Worm (Caenorhabditis elegans) whole organism, L1 larva: Measurements from ENCODE around the gene EGAP1.1.

Experiments used
- C04F5.9 ChIP-seq: sonication (generic microtip); optimal IDR thresholded peaks from 2 replicates; lab custom pipeline; 2016; ENCODE audit warnings: missing genetic modification characterization, missing compliant biosample characterization
- C16A3.4 ChIP-seq: fragments of 150-350 bp; optimal IDR thresholded peaks from 2 replicates; lab custom pipeline; 2014; ENCODE audit warnings: missing biosample characterization, missing genetic modification characterization
- C34B4.2 ChIP-seq: sonication (generic microtip); optimal IDR thresholded peaks from 2 replicates; lab custom pipeline; 2017; ENCODE audit warnings: mild to moderate bottlenecking, missing genetic modification characterization, missing compliant biosample characterization
- F16B12.6 ChIP-seq: fragments of 150-350 bp; optimal IDR thresholded peaks from 2 replicates; lab custom pipeline; 2014; ENCODE audit warnings: missing biosample characterization, missing genetic modification characterization
- Y116A8C.19 ChIP-seq: sonication (generic microtip); optimal IDR thresholded peaks from 2 replicates; lab custom pipeline; 2016; ENCODE audit warnings: missing compliant biosample characterization, missing genetic modification characterization, borderline replicate concordance
- alr-1 ChIP-seq: fragments of 200-800 bp; sonication (Bioruptor generic); optimal IDR thresholded peaks from 2 replicates; lab custom pipeline; 2018; ENCODE audit warnings: borderline replicate concordance, mild to moderate bottlenecking, missing genetic modification characterization, missing compliant biosample characterization
- ama-1 ChIP-seq: fragments of 150-350 bp; optimal IDR thresholded peaks from 2 replicates; lab custom pipeline; 2014
- blmp-1 ChIP-seq: fragments of 150-350 bp; optimal IDR thresholded peaks from 2 replicates; lab custom pipeline; 2014; ENCODE audit warnings: missing biosample characterization, missing genetic modification characterization
- ceh-8 ChIP-seq: fragments of 200-800 bp; sonication (Bioruptor generic); optimal IDR thresholded peaks from 2 replicates; lab custom pipeline; 2018; ENCODE audit warnings: mild to moderate bottlenecking, missing genetic modification characterization, moderate library complexity, missing compliant biosample characterization
- ceh-82 ChIP-seq, 3 experiments: fragments of 150-350 bp in 1 of 3; sonication (generic microtip) in 2 of 3; optimal IDR thresholded peaks; 2 replicates each; lab custom pipeline; 2014 to 2017; ENCODE audit warnings: missing biosample characterization in 3 of 3, missing genetic modification characterization in 3 of 3
- ceh-88 ChIP-seq: fragments of 200-800 bp; sonication (Bioruptor generic); IDR thresholded peaks from 2 replicates; pipeline ENCODE4 v1.3.6; 2022; ENCODE audit warnings: missing genetic modification characterization, missing compliant biosample characterization
- dpl-1 ChIP-seq, 3 experiments: fragments of 150-350 bp in 2 of 3; sonication (generic microtip) in 1 of 3; optimal IDR thresholded peaks; 2 replicates each; lab custom pipeline; 2014 to 2017; ENCODE audit warnings: missing biosample characterization in 3 of 3, missing genetic modification characterization in 3 of 3, missing genetic modification reagents in 3 of 3
- dsc-1 ChIP-seq: sonication (generic microtip); optimal IDR thresholded peaks from 2 replicates; lab custom pipeline; 2016; ENCODE audit warnings: mild to moderate bottlenecking, missing genetic modification characterization, missing compliant biosample characterization
- efl-1 ChIP-seq, 4 experiments: fragments of 150-350 bp; optimal IDR thresholded peaks in 3 of 4; peaks in 1 of 4; 1 replicate in 1 of 4; 2 replicates in 3 of 4; lab custom pipeline; 2014; ENCODE audit warnings: missing biosample characterization in 2 of 4, missing genetic modification characterization in 2 of 4, missing genetic modification reagents in 2 of 4
- efl-3 ChIP-seq: fragments of 200-800 bp; sonication (Bioruptor generic); optimal IDR thresholded peaks from 2 replicates; lab custom pipeline; 2018; ENCODE audit warnings: mild to moderate bottlenecking, missing genetic modification characterization, missing compliant biosample characterization
- egl-13 ChIP-seq: sonication (generic microtip); optimal IDR thresholded peaks from 2 replicates; lab custom pipeline; 2016; ENCODE audit warnings: missing genotype, missing genetic modification reagents, missing genetic modification characterization, missing compliant biosample characterization
- fkh-4 ChIP-seq: sonication (generic microtip); optimal IDR thresholded peaks from 2 replicates; lab custom pipeline; 2016; ENCODE audit warnings: missing compliant biosample characterization, missing genetic modification characterization, borderline replicate concordance
- fos-1 ChIP-seq: fragments of 150-350 bp; optimal IDR thresholded peaks from 2 replicates; lab custom pipeline; 2014; ENCODE audit warnings: missing biosample characterization, missing genetic modification characterization
- hlh-4 ChIP-seq: sonication (generic microtip); optimal IDR thresholded peaks from 2 replicates; lab custom pipeline; 2016; ENCODE audit warnings: mild to moderate bottlenecking, missing genetic modification characterization, missing compliant biosample characterization
- hpl-2 ChIP-seq: fragments of 150-350 bp; optimal IDR thresholded peaks from 2 replicates; lab custom pipeline; 2014; ENCODE audit warnings: missing biosample characterization, missing genetic modification reagents, missing genetic modification characterization
- jun-1 ChIP-seq: fragments of 150-350 bp; optimal IDR thresholded peaks from 2 replicates; lab custom pipeline; 2014; ENCODE audit warnings: missing biosample characterization, missing genetic modification reagents, missing genetic modification characterization
- lin-14 ChIP-seq: fragments of 200-800 bp; sonication (Bioruptor generic); optimal IDR thresholded peaks from 2 replicates; lab custom pipeline; 2018; ENCODE audit warnings: mild to moderate bottlenecking, missing genetic modification characterization, moderate library complexity, missing compliant biosample characterization
- lin-15B ChIP-seq: fragments of 150-350 bp; sonication (generic microtip); optimal IDR thresholded peaks from 3 replicates; lab custom pipeline; 2014; ENCODE audit warnings: missing biosample characterization, missing genetic modification characterization
- lin-35 ChIP-seq, 2 experiments: fragments of 150-350 bp; optimal IDR thresholded peaks; 2 replicates each; lab custom pipeline; 2014; ENCODE audit warnings: missing biosample characterization in 2 of 2, missing genetic modification characterization in 2 of 2, missing genetic modification reagents in 2 of 2
- lir-3 ChIP-seq: sonication (generic microtip); optimal IDR thresholded peaks from 2 replicates; lab custom pipeline; 2016; ENCODE audit warnings: mild to moderate bottlenecking, missing genetic modification characterization, moderate library complexity, missing compliant biosample characterization; ENCODE audit not compliant: poor library complexity
- lsy-2 ChIP-seq, 2 experiments: fragments of 150-350 bp; optimal IDR thresholded peaks; 2 replicates each; lab custom pipeline; 2014; ENCODE audit warnings: missing biosample characterization in 2 of 2, missing genetic modification characterization in 2 of 2
- mef-2 ChIP-seq: fragments of 150-350 bp; optimal IDR thresholded peaks from 2 replicates; lab custom pipeline; 2014; ENCODE audit warnings: missing biosample characterization, missing genetic modification characterization
- nhr-11 ChIP-seq: fragments of 150-350 bp; optimal IDR thresholded peaks from 2 replicates; lab custom pipeline; 2014; ENCODE audit warnings: missing biosample characterization, missing genetic modification characterization
- nhr-12 ChIP-seq: sonication (generic microtip); optimal IDR thresholded peaks from 2 replicates; lab custom pipeline; 2017; ENCODE audit warnings: missing biosample characterization, missing genetic modification characterization
- nhr-47 ChIP-seq: sonication (generic microtip); optimal IDR thresholded peaks from 2 replicates; lab custom pipeline; 2016; ENCODE audit warnings: mild to moderate bottlenecking, missing genetic modification characterization, moderate library complexity, missing compliant biosample characterization
- nhr-71 ChIP-seq: sonication (generic microtip); optimal IDR thresholded peaks from 2 replicates; lab custom pipeline; 2016; ENCODE audit warnings: mild to moderate bottlenecking, missing genetic modification characterization, moderate library complexity, missing compliant biosample characterization
- nhr-76 ChIP-seq: sonication (generic microtip); optimal IDR thresholded peaks from 2 replicates; lab custom pipeline; 2017; ENCODE audit warnings: missing biosample characterization, missing genetic modification characterization
- nhr-77 ChIP-seq: fragments of 150-350 bp; optimal IDR thresholded peaks from 2 replicates; lab custom pipeline; 2014; ENCODE audit warnings: missing biosample characterization, missing genetic modification characterization
- nhr-85 ChIP-seq: sonication (generic microtip); peaks from one replicate; lab custom pipeline; 2016; ENCODE audit warnings: missing genetic modification characterization, inconsistent platforms, missing compliant biosample characterization
- pag-3 ChIP-seq: sonication (generic microtip); optimal IDR thresholded peaks from 2 replicates; lab custom pipeline; 2017; ENCODE audit warnings: missing genetic modification characterization, mild to moderate bottlenecking, missing compliant biosample characterization, antibody characterized with exemption, borderline replicate concordance; ENCODE audit not compliant: insufficient read depth
- rnt-1 ChIP-seq: sonication (generic microtip); optimal IDR thresholded peaks from 2 replicates; lab custom pipeline; 2016; ENCODE audit warnings: mild to moderate bottlenecking, missing genetic modification characterization, moderate library complexity, missing compliant biosample characterization
- skn-1 ChIP-seq: fragments of 150-350 bp; optimal IDR thresholded peaks from 2 replicates; lab custom pipeline; 2014; ENCODE audit warnings: missing biosample characterization, missing genetic modification characterization
- snu-23 ChIP-seq: sonication (generic microtip); optimal IDR thresholded peaks from 2 replicates; lab custom pipeline; 2016; ENCODE audit warnings: missing genetic modification characterization, missing compliant biosample characterization
- sox-4 ChIP-seq: sonication (generic microtip); optimal IDR thresholded peaks from 2 replicates; lab custom pipeline; 2016; ENCODE audit warnings: missing genetic modification characterization, missing compliant biosample characterization
- sup-37 ChIP-seq: fragments of 200-800 bp; sonication (Bioruptor generic); optimal IDR thresholded peaks from 2 replicates; lab custom pipeline; 2018; ENCODE audit warnings: mild to moderate bottlenecking, missing genetic modification characterization, missing compliant biosample characterization
- swsn-7 ChIP-seq: sonication (generic microtip); optimal IDR thresholded peaks from 2 replicates; lab custom pipeline; 2016; ENCODE audit warnings: missing genetic modification characterization, missing compliant biosample characterization
- tbx-2 ChIP-seq: sonication (generic microtip); optimal IDR thresholded peaks from 2 replicates; lab custom pipeline; 2016; ENCODE audit warnings: missing genetic modification characterization, missing compliant biosample characterization
- unc-130 ChIP-seq: fragments of 150-350 bp; optimal IDR thresholded peaks from 2 replicates; lab custom pipeline; 2017; ENCODE audit warnings: missing biosample characterization, missing genetic modification characterization, inconsistent platforms
- unc-30 ChIP-seq: sonication (generic microtip); optimal IDR thresholded peaks from 2 replicates; lab custom pipeline; 2017; ENCODE audit warnings: missing biosample characterization, missing genetic modification characterization
- unc-62 ChIP-seq: fragments of 150-350 bp; optimal IDR thresholded peaks from 2 replicates; lab custom pipeline; 2014; ENCODE audit warnings: missing biosample characterization, missing genetic modification reagents, missing genetic modification characterization
- unc-86 ChIP-seq: sonication (generic microtip); optimal IDR thresholded peaks from 2 replicates; lab custom pipeline; 2016; ENCODE audit warnings: missing genetic modification characterization, missing compliant biosample characterization
- unc-98 ChIP-seq: fragments of 200-800 bp; sonication (Bioruptor generic); IDR thresholded peaks from 2 replicates; pipeline ENCODE4 v1.3.6; 2022; ENCODE audit warnings: missing genetic modification characterization, missing compliant biosample characterization
- vab-15 ChIP-seq: sonication (generic microtip); optimal IDR thresholded peaks from 2 replicates; lab custom pipeline; 2017; ENCODE audit warnings: missing genotype, mild to moderate bottlenecking, missing genetic modification characterization, missing compliant biosample characterization
- zip-4 ChIP-seq: fragments of 200-800 bp; sonication (Bioruptor generic); optimal IDR thresholded peaks from 2 replicates; lab custom pipeline; 2018; ENCODE audit warnings: mild to moderate bottlenecking, missing genetic modification characterization, moderate library complexity, missing compliant biosample characterization
- ztf-11 ChIP-seq, 2 experiments: sonication (generic microtip); optimal IDR thresholded peaks; 2 replicates each; lab custom pipeline; 2016 to 2017; ENCODE audit warnings: missing genetic modification characterization in 2 of 2, missing biosample characterization in 1 of 2, missing compliant biosample characterization in 1 of 2

The EGAP1.1 gene

DNA sequence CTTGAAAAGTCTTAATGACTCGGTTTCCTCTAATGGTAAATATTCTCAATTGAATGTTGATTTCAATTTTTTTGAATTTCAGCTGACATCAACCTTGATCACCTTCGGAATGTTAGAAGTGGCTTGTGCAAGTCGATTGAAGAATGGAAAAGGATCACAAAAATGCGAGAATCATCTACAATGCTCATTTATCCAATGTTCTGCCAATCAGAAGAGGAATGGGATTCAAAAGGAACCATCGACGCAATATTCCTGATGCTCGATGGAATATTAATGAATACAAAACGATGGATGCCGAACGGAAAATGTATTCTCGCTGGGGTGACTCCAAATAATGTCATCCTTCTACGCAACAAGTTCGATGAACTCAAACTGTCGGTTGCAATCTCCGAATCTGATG, 24.5 kb upstream of the EGAP1.1 start:
- no peak for TF ChIP-seq vab-15
- TF ChIP-seq, all 84 proteins: peak for 0

DNA sequence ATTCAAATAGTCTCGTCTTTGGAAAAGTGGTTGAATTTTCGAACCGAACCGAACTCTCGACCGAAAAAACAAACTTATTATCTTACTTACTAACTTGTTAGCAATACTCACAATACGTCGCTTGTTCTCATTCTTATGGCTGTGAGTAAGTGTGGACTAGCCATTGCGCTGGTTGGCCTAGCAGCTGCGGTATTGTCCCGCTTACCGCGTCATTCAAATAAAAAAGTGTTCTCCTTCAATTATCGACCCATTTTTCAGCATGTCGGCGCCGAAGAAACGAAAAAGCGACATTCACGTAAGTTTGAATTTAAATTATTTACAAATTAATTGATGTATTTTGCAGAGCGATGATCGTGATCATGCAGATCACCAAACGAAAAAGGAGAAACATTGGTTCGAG, 22.0 kb upstream of the EGAP1.1 start:
- TF ChIP-seq unc-62, result no peak
- no peak for TF ChIP-seq tbx-2 (tag; lab: Kevin White, UChicago)
- no peak for TF ChIP-seq F16B12.6
- no peak for TF ChIP-seq ceh-88
- peak; percentile 56 to 90 for TF ChIP-seq lin-35 (GFP tag; optimal IDR thresholded peaks at IDR 0.05; lab: Kevin White, UChicago)
- no peak for TF ChIP-seq ama-1 (lab: Kevin White, UChicago)
- no peak for TF ChIP-seq nhr-71 (tag; lab: Kevin White, UChicago)
- TF ChIP-seq sox-4, result no peak
- TF ChIP-seq lin-15B (tag; lab: Kevin White, UChicago), result peak; percentile 6
- no peak for TF ChIP-seq C34B4.2 (tag; lab: Kevin White, UChicago)
- no peak for TF ChIP-seq C16A3.4 (tag; lab: Kevin White, UChicago)
- TF ChIP-seq nhr-77 (tag; lab: Kevin White, UChicago), result no peak
- TF ChIP-seq nhr-76 (tag; lab: Kevin White, UChicago), result no peak
- TF ChIP-seq snu-23 (GFP tag; lab: Kevin White, UChicago), result no peak
- no peak for TF ChIP-seq fkh-4 (tag; lab: Kevin White, UChicago)
- no peak for TF ChIP-seq unc-130
- TF ChIP-seq lin-14 (GFP tag; lab: Kevin White, UChicago), result peak; percentile 11
- TF ChIP-seq dpl-1 (GFP tag; optimal IDR thresholded peaks at IDR 0.05; lab: Kevin White, UChicago), result peak; percentile 1 to 76 (median 71)
- TF ChIP-seq nhr-47 (tag; lab: Kevin White, UChicago), result no peak
- TF ChIP-seq fos-1 (tag; lab: Kevin White, UChicago), result no peak
- TF ChIP-seq mef-2 (tag; lab: Kevin White, UChicago), result no peak
- TF ChIP-seq hpl-2 (GFP tag; lab: Kevin White, UChicago), result no peak
- no peak for TF ChIP-seq vab-15
- no peak for TF ChIP-seq pag-3 (tag; lab: Kevin White, UChicago)
- TF ChIP-seq lsy-2 (tag; optimal IDR thresholded peaks at IDR 0.05; lab: Kevin White, UChicago), result peak in 1 of 2 experiments; percentile 20
- no peak for TF ChIP-seq ztf-11 (tag; optimal IDR thresholded peaks at IDR 0.05; lab: Kevin White, UChicago)
- TF ChIP-seq egl-13, result no peak
- no peak for TF ChIP-seq ceh-8 (GFP tag; lab: Kevin White, UChicago)
- TF ChIP-seq ceh-82 (tag; optimal IDR thresholded peaks at IDR 0.05; lab: Kevin White, UChicago), result no peak
- TF ChIP-seq jun-1 (tag; lab: Kevin White, UChicago), result no peak
- no peak for TF ChIP-seq swsn-7 (tag; lab: Kevin White, UChicago)
- TF ChIP-seq Y116A8C.19 (tag; lab: Kevin White, UChicago), result no peak
- no peak for TF ChIP-seq nhr-12 (tag; lab: Kevin White, UChicago)
- TF ChIP-seq hlh-4, result no peak
- TF ChIP-seq unc-30 (tag; lab: Kevin White, UChicago), result no peak
- TF ChIP-seq rnt-1 (tag; lab: Kevin White, UChicago), result peak; percentile 39
- TF ChIP-seq zip-4 (GFP tag; lab: Kevin White, UChicago), result no peak
- no peak for TF ChIP-seq C04F5.9
- TF ChIP-seq blmp-1 (tag; lab: Kevin White, UChicago), result no peak
- no peak for TF ChIP-seq nhr-11 (tag; lab: Kevin White, UChicago)
- no peak for TF ChIP-seq unc-86 (tag; lab: Kevin White, UChicago)
- no peak for TF ChIP-seq unc-98 (GFP tag; lab: Robert Waterston, UW)
- TF ChIP-seq lir-3 (tag; lab: Kevin White, UChicago), result no peak
- TF ChIP-seq efl-3, result no peak
- no peak for TF ChIP-seq dsc-1
- TF ChIP-seq nhr-85 (tag; lab: Kevin White, UChicago), result no peak
- TF ChIP-seq alr-1, result no peak
- no peak for TF ChIP-seq skn-1 (tag; lab: Kevin White, UChicago)
- TF ChIP-seq sup-37 (GFP tag; lab: Kevin White, UChicago), result no peak
- TF ChIP-seq efl-1 (optimal IDR thresholded peaks at IDR 0.05; lab: Kevin White, UChicago), result peak; percentile 4 to 74
- peak; percentile 69 to 98 for TF ChIP-seq efl-1 (GFP tag; optimal IDR thresholded peaks at IDR 0.05 in 1 of 2; lab: Kevin White, UChicago)
